Fruit fly (Drosophila melanogaster) whole organism, embryonic: ENCODE results near the gene mRpS31.

Experiments used
- Atf-2 ChIP-seq: fragments of 200-800 bp; sonication (Bioruptor generic); optimal IDR thresholded peaks from 2 replicates; lab custom pipeline; 2016; ENCODE audit warnings: missing biosample characterization, missing genetic modification characterization
- Bgb ChIP-seq: fragments of 200-800 bp; sonication (Bioruptor generic); IDR thresholded peaks from 2 replicates; pipeline ENCODE4 v1.3.6; 2022; ENCODE audit warnings: missing biosample characterization, missing genetic modification characterization; ENCODE audit not compliant: partially characterized antibody
- CG11085 ChIP-seq: fragments of 200-800 bp; sonication (Bioruptor generic); IDR thresholded peaks from 2 replicates; pipeline ENCODE4 v1.3.6; 2022; ENCODE audit warnings: missing biosample characterization, missing genetic modification characterization
- CG1233 ChIP-seq: fragments of 200-800 bp; sonication (Bioruptor generic); optimal IDR thresholded peaks from 4 replicates; lab custom pipeline; 2018; ENCODE audit warnings: missing biosample characterization, mild to moderate bottlenecking, missing genetic modification characterization
- CG12744 ChIP-seq: fragments of 200-800 bp; sonication (Bioruptor generic); optimal IDR thresholded peaks from 2 replicates; lab custom pipeline; 2016; ENCODE audit warnings: missing biosample characterization, missing genetic modification characterization
- CG14965 ChIP-seq: fragments of 200-800 bp; sonication (Bioruptor generic); optimal IDR thresholded peaks from 2 replicates; lab custom pipeline; 2016; ENCODE audit warnings: missing biosample characterization, missing genetic modification characterization, borderline replicate concordance
- CG15011 ChIP-seq: fragments of 200-800 bp; sonication (Bioruptor generic); optimal IDR thresholded peaks from 3 replicates; lab custom pipeline; 2018; ENCODE audit warnings: missing biosample characterization, mild to moderate bottlenecking, missing genetic modification characterization
- CG1603 ChIP-seq: fragments of 200-800 bp; sonication (Bioruptor generic); optimal IDR thresholded peaks from 2 replicates; lab custom pipeline; 2019; ENCODE audit warnings: missing biosample characterization, mild to moderate bottlenecking, missing genetic modification characterization, moderate library complexity
- CG17186 ChIP-seq: fragments of 200-800 bp; sonication (Bioruptor generic); optimal IDR thresholded peaks from 3 replicates; lab custom pipeline; 2017; ENCODE audit warnings: missing biosample characterization, missing genetic modification reagents, missing genetic modification characterization
- CG17361 ChIP-seq: fragments of 200-800 bp; sonication (Bioruptor generic); IDR thresholded peaks from 3 replicates; pipeline ENCODE4 v1.3.6; 2022; ENCODE audit warnings: missing biosample characterization, missing genetic modification characterization
- CG2116 ChIP-seq: fragments of 200-800 bp; sonication (Bioruptor generic); optimal IDR thresholded peaks from 3 replicates; lab custom pipeline; 2018; ENCODE audit warnings: missing biosample characterization, mild to moderate bottlenecking, missing genetic modification characterization
- CG2202 ChIP-seq: fragments of 200-800 bp; sonication (Bioruptor generic); optimal IDR thresholded peaks from 2 replicates; lab custom pipeline; 2018; ENCODE audit warnings: missing biosample characterization, mild to moderate bottlenecking, missing genetic modification characterization
- CG2875 ChIP-seq: fragments of 200-800 bp; sonication (Bioruptor generic); optimal IDR thresholded peaks from 2 replicates; lab custom pipeline; 2017; ENCODE audit warnings: missing biosample characterization, mild to moderate bottlenecking, missing genetic modification characterization, missing genetic modification reagents
- CG30020 ChIP-seq: fragments of 200-800 bp; optimal IDR thresholded peaks from 2 replicates; lab custom pipeline; 2019; ENCODE audit warnings: missing biosample characterization, mild to moderate bottlenecking, missing genetic modification characterization, moderate library complexity
- CG31365 ChIP-seq: fragments of 200-800 bp; sonication (Bioruptor generic); optimal IDR thresholded peaks from 2 replicates; lab custom pipeline; 2018; ENCODE audit warnings: missing biosample characterization, mild to moderate bottlenecking, missing genetic modification characterization
- CG33557 ChIP-seq: fragments of 200-800 bp; sonication (Bioruptor generic); optimal IDR thresholded peaks from 2 replicates; lab custom pipeline; 2019; ENCODE audit warnings: missing biosample characterization, mild to moderate bottlenecking, missing genetic modification characterization, moderate library complexity
- CG4404 ChIP-seq: fragments of 200-800 bp; sonication (Bioruptor generic); IDR thresholded peaks from 2 replicates; pipeline ENCODE4 v1.3.6; 2022; ENCODE audit warnings: missing biosample characterization, missing genetic modification characterization
- CG4707 ChIP-seq: fragments of 200-800 bp; sonication (Bioruptor generic); optimal IDR thresholded peaks from 2 replicates; lab custom pipeline; 2018; ENCODE audit warnings: missing biosample characterization, mild to moderate bottlenecking, missing genetic modification characterization, moderate library complexity
- CG6765 ChIP-seq: fragments of 200-800 bp; sonication (Bioruptor generic); optimal IDR thresholded peaks from 3 replicates; lab custom pipeline; 2017; ENCODE audit warnings: missing biosample characterization, mild to moderate bottlenecking, missing genetic modification characterization
- CG8944 ChIP-seq: fragments of 200-800 bp; sonication (Bioruptor generic); optimal IDR thresholded peaks from 3 replicates; lab custom pipeline; 2016; ENCODE audit warnings: missing biosample characterization, missing genetic modification characterization
- CG9609 ChIP-seq: fragments of 200-800 bp; sonication (Bioruptor generic); optimal IDR thresholded peaks from 3 replicates; lab custom pipeline; 2016; ENCODE audit warnings: missing biosample characterization, missing genetic modification characterization
- CG9797 ChIP-seq: fragments of 200-800 bp; sonication (Bioruptor generic); optimal IDR thresholded peaks from 3 replicates; lab custom pipeline; 2018; ENCODE audit warnings: missing biosample characterization, mild to moderate bottlenecking, missing genetic modification characterization
- Camta ChIP-seq: fragments of 200-800 bp; sonication (Bioruptor generic); optimal IDR thresholded peaks from 2 replicates; lab custom pipeline; 2016; ENCODE audit warnings: missing biosample characterization, missing genetic modification characterization
- CrebB ChIP-seq: fragments of 200-800 bp; sonication (Bioruptor generic); optimal IDR thresholded peaks from 3 replicates; lab custom pipeline; 2018; ENCODE audit warnings: missing biosample characterization, mild to moderate bottlenecking, missing genetic modification characterization
- Elba2 ChIP-seq: fragments of 200-800 bp; sonication (Bioruptor generic); optimal IDR thresholded peaks from 3 replicates; lab custom pipeline; 2016; ENCODE audit warnings: missing biosample characterization, missing genetic modification characterization
- Gsc ChIP-seq: fragments of 200-800 bp; sonication (Bioruptor generic); IDR thresholded peaks from 2 replicates; pipeline ENCODE4 v1.3.6; 2022; ENCODE audit warnings: missing biosample characterization, missing genetic modification characterization
- HmgD ChIP-seq: fragments of 200-800 bp; sonication (Bioruptor generic); optimal IDR thresholded peaks from 3 replicates; lab custom pipeline; 2016; ENCODE audit warnings: missing biosample characterization, missing genetic modification characterization
- Nf-YB ChIP-seq: fragments of 200-800 bp; sonication (Bioruptor generic); optimal IDR thresholded peaks from 3 replicates; lab custom pipeline; 2019; ENCODE audit warnings: missing biosample characterization, mild to moderate bottlenecking, missing genetic modification characterization, moderate library complexity
- Scr ChIP-seq: fragments of 200-800 bp; sonication (Bioruptor generic); IDR thresholded peaks from 2 replicates; pipeline ENCODE4 v1.3.6; 2022; ENCODE audit warnings: missing biosample characterization, missing genetic modification characterization; ENCODE audit not compliant: partially characterized antibody
- Sin3A ChIP-seq: fragments of >200 bp; optimal IDR thresholded peaks from 2 replicates; lab custom pipeline; 2018
- YL-1 ChIP-seq: fragments of 200-800 bp; sonication (Bioruptor generic); optimal IDR thresholded peaks from 3 replicates; lab custom pipeline; 2017; ENCODE audit warnings: missing biosample characterization, mild to moderate bottlenecking, missing genetic modification characterization
- az2 ChIP-seq: fragments of 200-800 bp; sonication (Bioruptor generic); optimal IDR thresholded peaks from 3 replicates; lab custom pipeline; 2016; ENCODE audit warnings: missing biosample characterization, missing genetic modification characterization
- btn ChIP-seq: fragments of 200-800 bp; sonication (Bioruptor generic); optimal IDR thresholded peaks from 2 replicates; lab custom pipeline; 2016; ENCODE audit warnings: missing biosample characterization, missing genetic modification characterization
- crc ChIP-seq: fragments of 200-800 bp; sonication (Bioruptor generic); optimal IDR thresholded peaks from 2 replicates; lab custom pipeline; 2016; ENCODE audit warnings: missing biosample characterization, missing genetic modification characterization
- disco-r ChIP-seq: fragments of 200-800 bp; sonication (Bioruptor generic); optimal IDR thresholded peaks from 2 replicates; lab custom pipeline; 2016; ENCODE audit warnings: missing biosample characterization, missing genetic modification characterization
- ewg ChIP-seq: fragments of 200-800 bp; sonication (Bioruptor generic); optimal IDR thresholded peaks from 3 replicates; lab custom pipeline; 2017; ENCODE audit warnings: mild to moderate bottlenecking, missing biosample characterization, missing genetic modification reagents, missing genetic modification characterization
- her ChIP-seq: fragments of 200-800 bp; sonication (Bioruptor generic); optimal IDR thresholded peaks from 2 replicates; lab custom pipeline; 2016; ENCODE audit warnings: missing biosample characterization, missing genetic modification characterization
- inv ChIP-seq: fragments of 200-800 bp; sonication (Bioruptor generic); IDR thresholded peaks from 2 replicates; pipeline ENCODE4 v1.3.6; 2022; ENCODE audit warnings: missing biosample characterization, missing genetic modification characterization; ENCODE audit not compliant: partially characterized antibody
- kni ChIP-seq: fragments of 200-800 bp; sonication (Bioruptor generic); optimal IDR thresholded peaks from 3 replicates; lab custom pipeline; 2017; ENCODE audit warnings: mild to moderate bottlenecking, missing biosample characterization, missing genetic modification reagents, missing genetic modification characterization
- knrl ChIP-seq: fragments of 200-800 bp; sonication (Bioruptor generic); IDR thresholded peaks from 3 replicates; pipeline ENCODE4 v1.3.6; 2022; ENCODE audit warnings: missing biosample characterization, missing genetic modification characterization; ENCODE audit not compliant: partially characterized antibody
- luna ChIP-seq: fragments of 200-800 bp; sonication (Bioruptor generic); optimal IDR thresholded peaks from 2 replicates; lab custom pipeline; 2016; ENCODE audit warnings: missing biosample characterization, missing genetic modification characterization
- nerfin-2 ChIP-seq: fragments of 200-800 bp; sonication (Bioruptor generic); IDR thresholded peaks from 2 replicates; pipeline ENCODE4 v1.3.6; 2022; ENCODE audit warnings: missing biosample characterization, missing genetic modification characterization; ENCODE audit not compliant: partially characterized antibody
- onecut ChIP-seq: fragments of 200-800 bp; sonication (Bioruptor generic); IDR thresholded peaks from 2 replicates; pipeline ENCODE4 v1.3.6; 2022; ENCODE audit warnings: missing biosample characterization, missing genetic modification characterization
- sens-2 ChIP-seq: fragments of 200-800 bp; sonication (Bioruptor generic); IDR thresholded peaks from 2 replicates; pipeline ENCODE4 v1.3.6; 2022; ENCODE audit warnings: missing biosample characterization, missing genetic modification characterization
- sisA ChIP-seq: fragments of 200-800 bp; sonication (Bioruptor generic); IDR thresholded peaks from 2 replicates; pipeline ENCODE4 v1.3.6; 2022; ENCODE audit warnings: missing biosample characterization, missing genetic modification characterization
- ssp ChIP-seq: fragments of 200-800 bp; sonication (Bioruptor generic); IDR thresholded peaks from 2 replicates; pipeline ENCODE4 v1.3.6; 2022; ENCODE audit warnings: missing biosample characterization, missing genetic modification characterization
- tll ChIP-seq, 2 experiments: fragments of 200-800 bp in 1 of 2; fragments of >200 bp in 1 of 2; sonication (Bioruptor generic) in 1 of 2; optimal IDR thresholded peaks; 2 replicates each; lab custom pipeline; 2017 to 2019; ENCODE audit warnings: missing biosample characterization in 2 of 2, missing genetic modification characterization in 2 of 2, mild to moderate bottlenecking in 1 of 2, moderate library complexity in 1 of 2
- z ChIP-seq: fragments of 200-800 bp; sonication (Bioruptor generic); IDR thresholded peaks from 3 replicates; pipeline ENCODE4 v1.3.6; 2022; ENCODE audit warnings: missing biosample characterization, missing genetic modification characterization
- zfh1 ChIP-seq: fragments of 200-800 bp; sonication (Bioruptor generic); IDR thresholded peaks from 3 replicates; pipeline ENCODE4 v1.3.6; 2022; ENCODE audit warnings: missing biosample characterization, missing genetic modification characterization

The mRpS31 gene

DNA sequence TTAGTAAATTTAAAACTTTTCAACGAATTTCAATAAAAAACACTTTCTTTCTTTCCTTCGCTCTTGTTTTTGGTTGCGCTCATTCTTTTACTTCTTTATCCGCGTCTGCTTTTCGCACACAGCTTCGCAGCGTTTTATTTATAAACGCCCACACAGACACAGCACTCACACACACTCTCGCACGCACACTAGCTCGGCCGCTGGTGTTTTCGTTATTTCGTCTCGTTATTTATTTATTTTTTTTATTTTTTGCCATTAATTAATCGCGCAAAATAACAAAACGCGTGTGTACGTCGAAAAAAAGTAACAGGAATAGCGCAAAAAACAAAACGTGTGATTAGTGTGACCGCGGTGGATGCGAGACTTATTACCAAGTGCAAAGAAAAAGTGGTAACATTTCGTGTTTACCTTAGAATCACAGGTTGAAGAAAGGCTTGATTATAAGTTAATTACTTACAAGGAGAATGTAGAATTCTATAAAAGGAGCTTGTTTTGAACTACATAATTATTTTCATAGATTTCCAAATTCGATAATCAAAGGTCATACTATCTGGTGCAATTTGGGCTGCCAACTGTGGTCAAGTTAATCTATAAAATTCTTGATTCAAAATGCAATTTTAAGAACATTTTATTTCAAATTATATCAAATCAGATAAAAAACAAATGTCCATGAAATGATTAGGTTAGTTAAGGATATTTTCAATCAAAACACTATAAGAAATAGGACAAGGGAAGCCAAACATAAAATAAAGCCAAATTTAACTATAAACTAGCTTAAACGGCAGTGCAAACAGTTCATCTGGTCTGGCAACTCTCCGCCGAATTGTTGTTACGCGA lies at the start of gene mRpS31, which contains the start of gene hzg:
Gene mRpS31 (plus strand): TSS at position 793 of the 837 bp plus-strand sequence.
Gene hzg (minus strand): TSS at position 336 of the 837 bp plus-strand sequence.
- TF ChIP-seq Bgb (GFP tag; lab: Robert Waterston, UW) (peak; percentile 25; the same call in 1 of the 2 replicates), onecut (GFP tag; lab: Robert Waterston, UW) (no peak), tll (GFP tag; optimal IDR thresholded peaks at IDR 0.05; lab: Kevin White, UChicago) (no peak), CG17186 (GFP tag; lab: Kevin White, UChicago) (no peak), CG2875 (GFP tag; lab: Kevin White, UChicago) (no peak), ewg (GFP tag; lab: Kevin White, UChicago) (no peak), CrebB (tag; lab: Kevin White, UChicago) (no peak), CG30020 (tag; lab: Kevin White, UChicago) (peak; percentile 57), disco-r (no peak), CG33557 (GFP tag; lab: Kevin White, UChicago) (peak; percentile 31), CG4404 (GFP tag; lab: Robert Waterston, UW) (peak; percentile 41), CG6765 (GFP tag; lab: Kevin White, UChicago) (no peak), kni (GFP tag; lab: Kevin White, UChicago) (no peak), CG2116 (GFP tag; lab: Kevin White, UChicago) (peak; percentile 58), CG9609 (GFP tag; lab: Kevin White, UChicago) (peak; percentile 59), sens-2 (GFP tag; lab: Robert Waterston, UW) (no peak), HmgD (no peak), ssp (GFP tag; lab: Robert Waterston, UW) (no peak), luna (GFP tag; lab: Kevin White, UChicago) (no peak), Scr (GFP tag; lab: Robert Waterston, UW) (no peak), Elba2 (no peak), CG2202 (tag; lab: Kevin White, UChicago) (no peak), Gsc (no peak), Atf-2 (GFP tag; lab: Kevin White, UChicago) (peak; percentile 58), az2 (GFP tag; lab: Kevin White, UChicago) (peak; percentile 57), CG11085 (GFP tag; lab: Robert Waterston, UW) (0 out of 2 replicates have a peak, but pooled peaks have one; percentile 10), Camta (GFP tag; lab: Kevin White, UChicago) (peak; percentile 59), CG1603 (tag; lab: Kevin White, UChicago) (no peak), z (GFP tag; lab: Robert Waterston, UW) (no peak), CG9797 (GFP tag; lab: Kevin White, UChicago) (peak; percentile 82), CG17361 (GFP tag; lab: Robert Waterston, UW) (peak; percentile 73), sisA (peak; percentile 17; the same call in 1 of the 2 replicates), CG4707 (GFP tag; lab: Kevin White, UChicago) (no peak), CG12744 (peak; percentile 40), crc (GFP tag; lab: Kevin White, UChicago) (peak; percentile 49), Sin3A (lab: Kevin White, UChicago) (peak; percentile 31), Nf-YB (peak; percentile 6), her (GFP tag; lab: Kevin White, UChicago) (no peak), CG31365 (no peak), knrl (no peak), inv (no peak), CG8944 (GFP tag; lab: Kevin White, UChicago) (peak; percentile 3), btn (GFP tag; lab: Kevin White, UChicago) (no peak), CG15011 (GFP tag; lab: Kevin White, UChicago) (no peak), CG14965 (no peak), CG1233 (GFP tag; lab: Kevin White, UChicago) (peak; percentile 45), nerfin-2 (GFP tag; lab: Robert Waterston, UW) (no peak), zfh1 (GFP tag; lab: Robert Waterston, UW) (peak; percentile 39; the same call in 1 of the 3 replicates), YL-1 (GFP tag; lab: Kevin White, UChicago) (peak; percentile 35)
